Fruit fly (Drosophila melanogaster) whole organism, embryonic: ENCODE measurements around the gene gammaTub37C.

ENCODE experiments used
- Bdp1 ChIP-seq: fragments of 200-800 bp; sonication (Bioruptor generic); optimal IDR thresholded peaks from 3 replicates; lab custom pipeline; 2016; ENCODE audit warnings: missing biosample characterization, missing genetic modification characterization
- CG10274 ChIP-seq: fragments of 200-800 bp; sonication (Bioruptor generic); optimal IDR thresholded peaks from 3 replicates; lab custom pipeline; 2017; ENCODE audit warnings: missing biosample characterization, mild to moderate bottlenecking, missing genetic modification characterization
- CG11456 ChIP-seq: fragments of 200-800 bp; sonication (Bioruptor generic); IDR thresholded peaks from 3 replicates; pipeline ENCODE4 v1.3.6; 2022; ENCODE audit warnings: missing biosample characterization, missing genetic modification characterization
- CG11695 ChIP-seq: fragments of 200-800 bp; sonication (Bioruptor generic); IDR thresholded peaks from 3 replicates; pipeline ENCODE4 v1.3.6; 2022; ENCODE audit warnings: missing biosample characterization, missing genetic modification characterization
- CG11723 ChIP-seq: fragments of 200-800 bp; sonication (Bioruptor generic); optimal IDR thresholded peaks from 2 replicates; lab custom pipeline; 2017; ENCODE audit warnings: missing biosample characterization, mild to moderate bottlenecking, missing genetic modification characterization
- CG12391 ChIP-seq: fragments of 200-800 bp; sonication (Bioruptor generic); optimal IDR thresholded peaks from 3 replicates; lab custom pipeline; 2018; ENCODE audit warnings: missing biosample characterization, mild to moderate bottlenecking, missing genetic modification characterization, moderate library complexity
- CG12659 ChIP-seq: fragments of 200-800 bp; sonication (Bioruptor generic); optimal IDR thresholded peaks from 3 replicates; lab custom pipeline; 2017; ENCODE audit warnings: mild to moderate bottlenecking, missing biosample characterization, missing genetic modification reagents, missing genetic modification characterization
- CG14710 ChIP-seq: fragments of 200-800 bp; sonication (Bioruptor generic); optimal IDR thresholded peaks from 3 replicates; lab custom pipeline; 2019; ENCODE audit warnings: missing biosample characterization, mild to moderate bottlenecking, missing genetic modification characterization, moderate library complexity
- CG14965 ChIP-seq: fragments of 200-800 bp; sonication (Bioruptor generic); optimal IDR thresholded peaks from 2 replicates; lab custom pipeline; 2016; ENCODE audit warnings: missing biosample characterization, missing genetic modification characterization, borderline replicate concordance
- CG15011 ChIP-seq: fragments of 200-800 bp; sonication (Bioruptor generic); optimal IDR thresholded peaks from 3 replicates; lab custom pipeline; 2018; ENCODE audit warnings: missing biosample characterization, mild to moderate bottlenecking, missing genetic modification characterization
- CG17361 ChIP-seq: fragments of 200-800 bp; sonication (Bioruptor generic); IDR thresholded peaks from 3 replicates; pipeline ENCODE4 v1.3.6; 2022; ENCODE audit warnings: missing biosample characterization, missing genetic modification characterization
- CG17912 ChIP-seq: fragments of 200-800 bp; sonication (Bioruptor generic); optimal IDR thresholded peaks from 2 replicates; lab custom pipeline; 2018; ENCODE audit warnings: missing biosample characterization, mild to moderate bottlenecking, missing genetic modification characterization
- CG18619 ChIP-seq: fragments of 200-800 bp; sonication (Bioruptor generic); optimal IDR thresholded peaks from 3 replicates; lab custom pipeline; 2017; ENCODE audit warnings: missing biosample characterization, mild to moderate bottlenecking, missing genetic modification characterization
- CG18764 ChIP-seq: fragments of 200-800 bp; sonication (Bioruptor generic); optimal IDR thresholded peaks from 3 replicates; lab custom pipeline; 2016; ENCODE audit warnings: missing biosample characterization, missing genetic modification characterization
- CG2875 ChIP-seq: fragments of 200-800 bp; sonication (Bioruptor generic); optimal IDR thresholded peaks from 2 replicates; lab custom pipeline; 2017; ENCODE audit warnings: missing biosample characterization, mild to moderate bottlenecking, missing genetic modification characterization, missing genetic modification reagents
- CG4404 ChIP-seq: fragments of 200-800 bp; sonication (Bioruptor generic); IDR thresholded peaks from 2 replicates; pipeline ENCODE4 v1.3.6; 2022; ENCODE audit warnings: missing biosample characterization, missing genetic modification characterization
- CG5245 ChIP-seq: fragments of 200-800 bp; sonication (Bioruptor generic); optimal IDR thresholded peaks from 3 replicates; lab custom pipeline; 2016; ENCODE audit warnings: missing biosample characterization, missing genetic modification characterization
- CG8359 ChIP-seq: fragments of 200-800 bp; sonication (Bioruptor generic); optimal IDR thresholded peaks from 2 replicates; lab custom pipeline; 2017; ENCODE audit warnings: missing biosample characterization, mild to moderate bottlenecking, missing genetic modification characterization, borderline replicate concordance
- CG8478 ChIP-seq: fragments of >200 bp; optimal IDR thresholded peaks from 2 replicates; lab custom pipeline; 2018
- CTCF ChIP-seq: fragments of 200-800 bp; sonication (Bioruptor generic); optimal IDR thresholded peaks from 2 replicates; lab custom pipeline; 2017; ENCODE audit warnings: missing biosample characterization, mild to moderate bottlenecking, missing genetic modification characterization, moderate library complexity
- Doc2 ChIP-seq: fragments of 200-800 bp; sonication (Bioruptor generic); IDR thresholded peaks from 2 replicates; pipeline ENCODE4 v1.3.6; 2022; ENCODE audit warnings: missing biosample characterization, missing genetic modification characterization
- Dref ChIP-seq: fragments of 200-800 bp; sonication (Bioruptor generic); IDR thresholded peaks from 2 replicates; pipeline ENCODE4 v1.3.6; 2022; ENCODE audit warnings: missing biosample characterization, missing genetic modification characterization
- Elba2 ChIP-seq: fragments of 200-800 bp; sonication (Bioruptor generic); optimal IDR thresholded peaks from 3 replicates; lab custom pipeline; 2016; ENCODE audit warnings: missing biosample characterization, missing genetic modification characterization
- H15 ChIP-seq: fragments of 200-800 bp; sonication (Bioruptor generic); IDR thresholded peaks from 3 replicates; pipeline ENCODE4 v1.3.6; 2022; ENCODE audit warnings: missing biosample characterization, missing genetic modification characterization
- Lhr ChIP-seq: fragments of 200-800 bp; sonication (Bioruptor generic); optimal IDR thresholded peaks from 3 replicates; lab custom pipeline; 2017; ENCODE audit warnings: mild to moderate bottlenecking, missing biosample characterization, missing genetic modification reagents, missing genetic modification characterization
- Lim3 ChIP-seq: fragments of 200-800 bp; sonication (Bioruptor generic); IDR thresholded peaks from 2 replicates; pipeline ENCODE4 v1.3.6; 2022; ENCODE audit warnings: missing biosample characterization, missing genetic modification characterization
- NFAT ChIP-seq: fragments of 200-800 bp; sonication (Bioruptor generic); IDR thresholded peaks from 2 replicates; pipeline ENCODE4 v1.3.6; 2022; ENCODE audit warnings: missing biosample characterization, missing genetic modification characterization
- NK7.1 ChIP-seq: fragments of 200-800 bp; sonication (Bioruptor generic); optimal IDR thresholded peaks from 3 replicates; lab custom pipeline; 2016; ENCODE audit warnings: missing biosample characterization, missing genetic modification characterization
- Oaz ChIP-seq: fragments of 200-800 bp; sonication (Bioruptor generic); IDR thresholded peaks from 2 replicates; pipeline ENCODE4 v1.3.6; 2022; ENCODE audit warnings: missing biosample characterization, missing genetic modification characterization
- Pdp1 ChIP-seq, 2 experiments: fragments of 200-800 bp; sonication (Bioruptor generic); optimal IDR thresholded peaks; 3 replicates each; lab custom pipeline; 2016; ENCODE audit warnings: missing biosample characterization in 2 of 2, missing genetic modification characterization in 2 of 2, mild to moderate bottlenecking in 1 of 2, moderate library complexity in 1 of 2
- Sin3A ChIP-seq: fragments of >200 bp; optimal IDR thresholded peaks from 2 replicates; lab custom pipeline; 2018
- ac ChIP-seq: fragments of 200-800 bp; sonication (Bioruptor generic); optimal IDR thresholded peaks from 3 replicates; lab custom pipeline; 2017; ENCODE audit warnings: missing biosample characterization, mild to moderate bottlenecking, missing genetic modification characterization
- ato ChIP-seq: fragments of 200-800 bp; sonication (Bioruptor generic); IDR thresholded peaks from 2 replicates; pipeline ENCODE4 v1.3.6; 2022; ENCODE audit warnings: missing biosample characterization, missing genetic modification characterization; ENCODE audit not compliant: partially characterized antibody
- bbx ChIP-seq: fragments of 200-800 bp; sonication (Bioruptor generic); IDR thresholded peaks from 2 replicates; pipeline ENCODE4 v1.3.6; 2022; ENCODE audit warnings: missing biosample characterization, missing genetic modification characterization; ENCODE audit not compliant: partially characterized antibody
- br ChIP-seq: fragments of >200 bp; optimal IDR thresholded peaks from 2 replicates; lab custom pipeline; 2017
- chm ChIP-seq: fragments of 200-800 bp; sonication (Bioruptor generic); IDR thresholded peaks from 2 replicates; pipeline ENCODE4 v1.3.6; 2022; ENCODE audit warnings: missing biosample characterization, missing genetic modification characterization
- dati ChIP-seq: fragments of 200-800 bp; sonication (Bioruptor generic); IDR thresholded peaks from 2 replicates; pipeline ENCODE4 v1.3.6; 2022; ENCODE audit warnings: missing biosample characterization, missing genetic modification characterization
- en ChIP-seq: fragments of 200-800 bp; sonication (Bioruptor generic); optimal IDR thresholded peaks from 2 replicates; lab custom pipeline; 2016; ENCODE audit warnings: missing biosample characterization, missing genetic modification characterization
- ham ChIP-seq: fragments of 200-800 bp; sonication (Bioruptor generic); IDR thresholded peaks from 2 replicates; pipeline ENCODE4 v1.3.6; 2022; ENCODE audit warnings: missing biosample characterization, missing genetic modification characterization
- kni ChIP-seq: fragments of 200-800 bp; sonication (Bioruptor generic); optimal IDR thresholded peaks from 3 replicates; lab custom pipeline; 2017; ENCODE audit warnings: mild to moderate bottlenecking, missing biosample characterization, missing genetic modification reagents, missing genetic modification characterization
- knrl ChIP-seq: fragments of 200-800 bp; sonication (Bioruptor generic); IDR thresholded peaks from 3 replicates; pipeline ENCODE4 v1.3.6; 2022; ENCODE audit warnings: missing biosample characterization, missing genetic modification characterization; ENCODE audit not compliant: partially characterized antibody
- luna ChIP-seq: fragments of 200-800 bp; sonication (Bioruptor generic); optimal IDR thresholded peaks from 2 replicates; lab custom pipeline; 2016; ENCODE audit warnings: missing biosample characterization, missing genetic modification characterization
- nom ChIP-seq: fragments of 200-800 bp; sonication (Bioruptor generic); optimal IDR thresholded peaks from 2 replicates; lab custom pipeline; 2017; ENCODE audit warnings: missing biosample characterization, missing genetic modification characterization, mild to moderate bottlenecking, moderate library complexity, missing genetic modification reagents
- oc ChIP-seq: fragments of 200-800 bp; sonication (Bioruptor generic); optimal IDR thresholded peaks from 2 replicates; lab custom pipeline; 2018; ENCODE audit warnings: missing biosample characterization, mild to moderate bottlenecking, missing genetic modification characterization, moderate library complexity
- pan ChIP-seq, 4 experiments: fragments of >200 bp in 3 of 4; fragments of 200-800 bp in 1 of 4; sonication (Bioruptor generic) in 1 of 4; optimal IDR thresholded peaks in 3 of 4; IDR thresholded peaks in 1 of 4; 2 replicates each; pipeline versions ENCODE4 v1.3.6 to Lab custom; 2017 to 2022; ENCODE audit warnings: missing biosample characterization in 2 of 4, missing genetic modification characterization in 2 of 4, mixed read lengths in 1 of 4
- pzg ChIP-seq: fragments of 200-800 bp; sonication (Bioruptor generic); optimal IDR thresholded peaks from 3 replicates; lab custom pipeline; 2018; ENCODE audit warnings: missing biosample characterization, mild to moderate bottlenecking, missing genetic modification characterization, moderate library complexity
- ranshi ChIP-seq: fragments of 200-800 bp; sonication (Bioruptor generic); IDR thresholded peaks from 2 replicates; pipeline ENCODE4 v1.3.6; 2022; ENCODE audit warnings: missing biosample characterization, missing genetic modification characterization
- salm ChIP-seq: fragments of 200-800 bp; sonication (Bioruptor generic); optimal IDR thresholded peaks from 2 replicates; lab custom pipeline; 2018; ENCODE audit warnings: missing biosample characterization, mild to moderate bottlenecking, missing genetic modification characterization
- sob ChIP-seq: fragments of 200-800 bp; sonication (Bioruptor generic); IDR thresholded peaks from 2 replicates; pipeline ENCODE4 v1.3.6; 2022; ENCODE audit warnings: missing biosample characterization, missing genetic modification characterization
- stc ChIP-seq: fragments of 200-800 bp; sonication (Bioruptor generic); IDR thresholded peaks from 2 replicates; pipeline ENCODE4 v1.3.6; 2022; ENCODE audit warnings: missing biosample characterization, missing genetic modification characterization
- tgo ChIP-seq: fragments of 200-800 bp; sonication (Bioruptor generic); IDR thresholded peaks from 3 replicates; pipeline ENCODE4 v1.3.6; 2022; ENCODE audit warnings: missing biosample characterization, missing genetic modification characterization
- twi ChIP-seq: fragments of 200-800 bp; optimal IDR thresholded peaks from 2 replicates; lab custom pipeline; 2019; ENCODE audit warnings: missing biosample characterization, mild to moderate bottlenecking, missing genetic modification characterization, moderate library complexity
- wor ChIP-seq: fragments of 200-800 bp; sonication (Bioruptor generic); IDR thresholded peaks from 2 replicates; pipeline ENCODE4 v1.3.6; 2022; ENCODE audit warnings: missing biosample characterization, missing genetic modification characterization

The gammaTub37C gene

DNA sequence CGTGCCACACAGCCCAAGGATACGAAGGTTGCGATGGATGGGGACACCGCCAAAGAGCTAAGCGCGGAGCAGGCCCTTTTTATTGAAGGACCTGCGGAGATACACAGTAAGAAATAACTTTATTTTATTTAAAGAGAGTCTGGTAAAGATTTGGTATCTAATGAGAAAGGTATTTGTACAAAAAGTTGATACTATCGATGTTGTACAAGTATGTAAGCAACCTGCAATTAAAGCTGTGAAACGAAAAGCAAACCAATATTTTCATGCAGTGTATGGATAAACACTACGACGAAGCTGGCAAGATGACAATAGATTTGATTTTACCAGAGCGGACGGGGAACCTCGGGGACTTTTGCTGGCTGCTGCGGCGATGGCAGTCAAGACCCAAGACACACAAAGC, 47.8 kb upstream of the gammaTub37C start (continued):
- no peak; the same call in 2 of the 3 replicates for TF ChIP-seq CG11695 (GFP tag; lab: Robert Waterston, UW)
- TF ChIP-seq dati (GFP tag; lab: Robert Waterston, UW), result no peak
- no peak for TF ChIP-seq Lim3
- no peak for TF ChIP-seq Doc2 (GFP tag; lab: Robert Waterston, UW)
- TF ChIP-seq CG14965, result no peak
- no peak for TF ChIP-seq CG5245 (GFP tag; lab: Kevin White, UChicago)
- TF ChIP-seq Oaz (GFP tag; lab: Robert Waterston, UW), result no peak
- no peak for TF ChIP-seq CG14710 (tag; lab: Kevin White, UChicago)
- no peak for TF ChIP-seq Sin3A (lab: Kevin White, UChicago)
- no peak for TF ChIP-seq wor (GFP tag; lab: Robert Waterston, UW)
- no peak for TF ChIP-seq NK7.1 (GFP tag; lab: Kevin White, UChicago)
- TF ChIP-seq br (lab: Kevin White, UChicago), result no peak
- no peak for TF ChIP-seq oc
- peak; percentile 4 for TF ChIP-seq ac (GFP tag; lab: Kevin White, UChicago)
- peak; percentile 78 for TF ChIP-seq CG4404
- no peak for TF ChIP-seq Dref (GFP tag; lab: Robert Waterston, UW)
- no peak for TF ChIP-seq ham (GFP tag; lab: Robert Waterston, UW)
- TF ChIP-seq kni, result no peak
- TF ChIP-seq ato (GFP tag; lab: Robert Waterston, UW), result no peak
- TF ChIP-seq CG18764 (GFP tag; lab: Kevin White, UChicago), result no peak
- no peak for TF ChIP-seq twi
- no peak for TF ChIP-seq CG17361
- TF ChIP-seq pzg (GFP tag; lab: Kevin White, UChicago), result no peak
- no peak for TF ChIP-seq stc (GFP tag; lab: Robert Waterston, UW)
- TF ChIP-seq CG10274, result no peak
- TF ChIP-seq CG8478 (lab: Kevin White, UChicago), result no peak
- peak; percentile 46 for TF ChIP-seq CG12391 (tag; lab: Kevin White, UChicago)
- TF ChIP-seq Elba2 (GFP tag; lab: Kevin White, UChicago), result no peak
- TF ChIP-seq CG11456 (GFP tag; lab: Robert Waterston, UW), result no peak
- no peak for TF ChIP-seq CTCF (GFP tag; lab: Kevin White, UChicago)
- TF ChIP-seq NFAT (GFP tag; lab: Robert Waterston, UW), result no peak
- no peak for TF ChIP-seq CG17912 (GFP tag; lab: Kevin White, UChicago)
- TF ChIP-seq nom (GFP tag; lab: Kevin White, UChicago), result no peak
- TF ChIP-seq knrl, result no peak
- TF ChIP-seq Lhr (GFP tag; lab: Kevin White, UChicago), result no peak
- TF ChIP-seq chm (GFP tag; lab: Robert Waterston, UW), result no peak
- TF ChIP-seq Pdp1 (GFP tag; optimal IDR thresholded peaks at IDR 0.05; lab: Kevin White, UChicago), result peak in 1 of 2 experiments; percentile 12
- TF ChIP-seq sob (GFP tag; lab: Robert Waterston, UW), result peak; percentile 39
- TF ChIP-seq CG18619 (GFP tag; lab: Kevin White, UChicago), result peak; percentile 27
- TF ChIP-seq pan (optimal IDR thresholded peaks at IDR 0.05; lab: Kevin White, UChicago), result no peak
- no peak for TF ChIP-seq pan (GFP tag; optimal IDR thresholded peaks at IDR 0.05 in 1 of 2, IDR thresholded peaks at IDR 0.05 in 1 of 2)
- no peak for TF ChIP-seq bbx (GFP tag; lab: Robert Waterston, UW)
- 0 out of 3 replicates have a peak, but pooled peaks have one; percentile 24 for TF ChIP-seq tgo (GFP tag; lab: Robert Waterston, UW)
- no peak for TF ChIP-seq H15
- TF ChIP-seq Bdp1 (GFP tag; lab: Kevin White, UChicago), result peak; percentile 1
- TF ChIP-seq luna (GFP tag; lab: Kevin White, UChicago), result no peak
- TF ChIP-seq CG2875, result no peak
- TF ChIP-seq salm, result no peak
- TF ChIP-seq en (GFP tag; lab: Kevin White, UChicago), result no peak
- peak; percentile 7 for TF ChIP-seq CG12659 (GFP tag; lab: Kevin White, UChicago)
- no peak for TF ChIP-seq CG15011 (GFP tag; lab: Kevin White, UChicago)
- no peak for TF ChIP-seq CG8359 (GFP tag; lab: Kevin White, UChicago)
- 0 out of 2 replicates have a peak, but pooled peaks have one; percentile 6 for TF ChIP-seq ranshi (GFP tag; lab: Robert Waterston, UW)
- no peak for TF ChIP-seq CG11723
